Worm (Caenorhabditis elegans): ENCODE measurements around the gene Y41D4B.11.

Y41D4B.11 gene

ce11 chrIV:1624447-1624846 lies 18.9 kb downstream of the Y41D4B.11 start:
- TF ChIP-seq unc-39 (tag; optimal IDR thresholded peaks at IDR 0.05), result no peak
- no peak for TF ChIP-seq unc-62 (GFP tag; optimal IDR thresholded peaks at IDR 0.05)
- TF ChIP-seq pqm-1 (tag; optimal IDR thresholded peaks at IDR 0.05), result no peak
- TF ChIP-seq nhr-77 (tag; optimal IDR thresholded peaks at IDR 0.05), result no peak
- no peak for TF ChIP-seq ceh-28 (tag; optimal IDR thresholded peaks at IDR 0.05)
- TF ChIP-seq jun-1 (tag; optimal IDR thresholded peaks at IDR 0.05), result no peak
- no peak for TF ChIP-seq nhr-28 (tag; optimal IDR thresholded peaks at IDR 0.05)
- no peak for TF ChIP-seq aly-2 (tag; optimal IDR thresholded peaks at IDR 0.05)
- TF ChIP-seq egl-5 (tag; optimal IDR thresholded peaks at IDR 0.05), result no peak
- no peak for TF ChIP-seq nhr-23 (tag; optimal IDR thresholded peaks at IDR 0.05)
- no peak for TF ChIP-seq eor-1 (tag; optimal IDR thresholded peaks at IDR 0.05)
- TF ChIP-seq nhr-25 (tag; optimal IDR thresholded peaks at IDR 0.05), result no peak
- TF ChIP-seq fos-1 (tag; optimal IDR thresholded peaks at IDR 0.05), result no peak
- TF ChIP-seq fkh-10 (GFP tag; optimal IDR thresholded peaks at IDR 0.05), result no peak
- TF ChIP-seq sea-2 (GFP tag; optimal IDR thresholded peaks at IDR 0.05), result no peak
- TF ChIP-seq daf-12 (tag; optimal IDR thresholded peaks at IDR 0.05), result no peak
- no peak for TF ChIP-seq ceh-16 (tag; optimal IDR thresholded peaks at IDR 0.05)
- TF ChIP-seq elt-1 (tag; optimal IDR thresholded peaks at IDR 0.05), result no peak
- no peak for TF ChIP-seq nhr-237 (tag; optimal IDR thresholded peaks at IDR 0.05)
- TF ChIP-seq nhr-11 (tag; optimal IDR thresholded peaks at IDR 0.05), result no peak

- TF ChIP-seq fos-1 (tag; optimal IDR thresholded peaks at IDR 0.05) (no peak), ceh-28 (tag; optimal IDR thresholded peaks at IDR 0.05) (no peak), nhr-25 (tag; optimal IDR thresholded peaks at IDR 0.05) (no peak), lin-15B (tag; optimal IDR thresholded peaks at IDR 0.05) (no peak), aly-2 (tag; optimal IDR thresholded peaks at IDR 0.05) (no peak), egl-27 (tag; optimal IDR thresholded peaks at IDR 0.05) (no peak), elt-3 (tag; optimal IDR thresholded peaks at IDR 0.05) (no peak)
Observed at ce11 chrIV:1626342-1626855, 20.9 kb downstream of the Y41D4B.11 start, which contains the start of gene nhr-146. Gene nhr-146, plus strand, starts transcription at chrIV:1626805.

- TF ChIP-seq eor-1 (tag; optimal IDR thresholded peaks at IDR 0.05), result no peak
- TF ChIP-seq egl-5 (tag; optimal IDR thresholded peaks at IDR 0.05), result no peak
- no peak for TF ChIP-seq fkh-2 (tag; optimal IDR thresholded peaks at IDR 0.05)
- no peak for TF ChIP-seq egl-27 (tag; optimal IDR thresholded peaks at IDR 0.05)
- no peak for TF ChIP-seq nhr-237 (tag; optimal IDR thresholded peaks at IDR 0.05)
- no peak for TF ChIP-seq nhr-67 (tag; optimal IDR thresholded peaks at IDR 0.05)
Observed at ce11 chrIV:1628281-1628680, 22.8 kb downstream of the Y41D4B.11 start.

DNA sequence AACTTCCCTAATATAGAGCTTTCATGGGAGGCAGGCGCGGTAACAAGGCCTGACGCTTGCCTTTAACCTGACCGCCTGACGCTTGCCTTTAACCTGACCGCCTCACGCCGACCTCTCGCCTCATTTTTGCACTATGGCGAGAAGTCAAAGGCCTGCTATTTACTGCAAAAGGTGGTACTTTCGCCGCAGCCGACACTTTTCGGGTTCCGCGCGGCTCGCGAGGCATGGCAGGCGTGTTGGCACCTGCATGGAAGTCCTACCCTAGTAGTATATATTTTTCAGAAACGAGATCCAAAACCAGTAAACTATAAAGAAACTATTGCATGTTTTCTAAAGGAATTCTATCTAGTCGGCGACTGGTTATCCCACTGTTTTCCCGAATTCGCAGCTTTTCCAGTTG lies 23.2 kb downstream of the Y41D4B.11 start:
- TF ChIP-seq nhr-76 (tag; optimal IDR thresholded peaks at IDR 0.05) (no peak), nhr-77 (tag; optimal IDR thresholded peaks at IDR 0.05) (no peak), nhr-23 (tag; optimal IDR thresholded peaks at IDR 0.05) (no peak), elt-1 (tag; optimal IDR thresholded peaks at IDR 0.05) (no peak), elt-2 (tag; optimal IDR thresholded peaks at IDR 0.05) (no peak), sea-2 (GFP tag; optimal IDR thresholded peaks at IDR 0.05) (no peak), ceh-28 (tag; optimal IDR thresholded peaks at IDR 0.05) (no peak), nhr-25 (tag; optimal IDR thresholded peaks at IDR 0.05) (no peak), nfya-1 (tag; optimal IDR thresholded peaks at IDR 0.05; ENCODE audit: insufficient read depth) (no peak), nhr-43 (tag; optimal IDR thresholded peaks at IDR 0.05; ENCODE audit: poor library complexity, severe bottlenecking) (no peak), egl-5 (tag; optimal IDR thresholded peaks at IDR 0.05) (no peak), nhr-67 (tag; optimal IDR thresholded peaks at IDR 0.05) (no peak), fkh-2 (tag; optimal IDR thresholded peaks at IDR 0.05) (no peak), elt-3 (tag; optimal IDR thresholded peaks at IDR 0.05) (no peak), ztf-4 (tag; optimal IDR thresholded peaks at IDR 0.05) (no peak), ZK546.5 (tag; optimal IDR thresholded peaks at IDR 0.05) (no peak), hmg-11 (tag; optimal IDR thresholded peaks at IDR 0.05) (no peak), ceh-16 (tag; optimal IDR thresholded peaks at IDR 0.05) (no peak)

DNA sequence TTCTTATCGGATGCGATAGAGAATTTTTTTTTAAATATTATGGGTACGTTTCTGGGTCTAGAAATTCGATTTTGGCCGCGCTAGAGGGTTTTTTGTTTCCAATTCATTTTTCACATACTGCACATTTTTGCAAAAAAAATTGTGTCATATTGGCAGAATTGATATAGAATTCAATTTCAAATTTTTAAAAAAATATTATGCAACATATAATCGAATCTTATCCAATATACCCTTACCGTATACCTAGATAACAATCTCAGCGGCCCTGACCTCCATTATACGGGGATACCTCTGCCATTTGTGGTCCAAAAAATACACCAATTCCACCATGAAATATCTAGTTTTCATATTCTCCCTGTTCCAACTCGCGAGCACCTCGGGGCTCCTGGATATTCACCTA lies 26.1 kb downstream of the Y41D4B.11 start, which contains the start of gene cpg-24:
Gene cpg-24 (plus strand): TSS at position 301 of the 400 bp plus-strand sequence.
- TF ChIP-seq hmg-11 (tag; optimal IDR thresholded peaks at IDR 0.05) (no peak), nhr-28 (tag; optimal IDR thresholded peaks at IDR 0.05) (no peak), ceh-28 (tag; optimal IDR thresholded peaks at IDR 0.05) (no peak), nhr-25 (tag; optimal IDR thresholded peaks at IDR 0.05) (no peak), daf-12 (tag; optimal IDR thresholded peaks at IDR 0.05) (no peak), skn-1 (tag; optimal IDR thresholded peaks at IDR 0.05) (no peak)
